Fruit fly (Drosophila melanogaster) whole organism, embryonic: ENCODE results near the gene CG33969.

Source experiments
- Antp ChIP-seq: fragments of 200-800 bp; sonication (Bioruptor generic); optimal IDR thresholded peaks from 3 replicates; lab custom pipeline; 2016; ENCODE audit warnings: missing biosample characterization, missing genetic modification characterization
- Awh ChIP-seq: fragments of 200-800 bp; sonication (Bioruptor generic); IDR thresholded peaks from 2 replicates; pipeline ENCODE4, ENCODE4 v1.3.6; 2022; ENCODE audit warnings: missing biosample characterization, missing genetic modification characterization
- CG1024 ChIP-seq: fragments of 200-800 bp; sonication (Bioruptor generic); IDR thresholded peaks from 2 replicates; pipeline ENCODE4 v1.3.6; 2022; ENCODE audit warnings: missing biosample characterization, missing genetic modification characterization
- CG11723 ChIP-seq: fragments of 200-800 bp; sonication (Bioruptor generic); optimal IDR thresholded peaks from 2 replicates; lab custom pipeline; 2017; ENCODE audit warnings: missing biosample characterization, mild to moderate bottlenecking, missing genetic modification characterization
- CG12236 ChIP-seq: fragments of 200-800 bp; sonication (Bioruptor generic); optimal IDR thresholded peaks from 2 replicates; lab custom pipeline; 2016; ENCODE audit warnings: missing biosample characterization, missing genetic modification characterization
- CG12659 ChIP-seq: fragments of 200-800 bp; sonication (Bioruptor generic); optimal IDR thresholded peaks from 3 replicates; lab custom pipeline; 2017; ENCODE audit warnings: mild to moderate bottlenecking, missing biosample characterization, missing genetic modification reagents, missing genetic modification characterization
- CG14050 ChIP-seq: fragments of 200-800 bp; sonication (Bioruptor generic); IDR thresholded peaks from 3 replicates; pipeline ENCODE4 v1.3.6; 2022; ENCODE audit warnings: missing biosample characterization, missing genetic modification characterization
- CG14667 ChIP-seq: fragments of 200-800 bp; sonication (Bioruptor generic); IDR thresholded peaks from 2 replicates; pipeline ENCODE4 v1.3.6; 2022; ENCODE audit warnings: missing biosample characterization, missing genetic modification characterization
- CG15479 ChIP-seq: fragments of 200-800 bp; sonication (Bioruptor generic); optimal IDR thresholded peaks from 3 replicates; lab custom pipeline; 2019; ENCODE audit warnings: missing biosample characterization, mild to moderate bottlenecking, missing genetic modification characterization, moderate library complexity
- CG16813 ChIP-seq: fragments of 200-800 bp; sonication (Bioruptor generic); IDR thresholded peaks from 3 replicates; pipeline ENCODE4 v1.3.6; 2022; ENCODE audit warnings: missing biosample characterization, missing genetic modification characterization; ENCODE audit not compliant: partially characterized antibody
- CG17186 ChIP-seq: fragments of 200-800 bp; sonication (Bioruptor generic); optimal IDR thresholded peaks from 3 replicates; lab custom pipeline; 2017; ENCODE audit warnings: missing biosample characterization, missing genetic modification reagents, missing genetic modification characterization
- CG17328 ChIP-seq: fragments of 200-800 bp; sonication (Bioruptor generic); IDR thresholded peaks from 2 replicates; pipeline ENCODE4 v1.3.6; 2022; ENCODE audit warnings: missing biosample characterization, missing genetic modification characterization
- CG17359 ChIP-seq: fragments of 200-800 bp; sonication (Bioruptor generic); optimal IDR thresholded peaks from 3 replicates; lab custom pipeline; 2018; ENCODE audit warnings: missing biosample characterization, mild to moderate bottlenecking, missing genetic modification characterization, moderate library complexity
- CG31224 ChIP-seq: fragments of 200-800 bp; sonication (Bioruptor generic); IDR thresholded peaks from 2 replicates; pipeline ENCODE4 v1.3.6; 2022; ENCODE audit warnings: missing biosample characterization, missing genetic modification characterization
- CG3281 ChIP-seq: fragments of 200-800 bp; sonication (Bioruptor generic); optimal IDR thresholded peaks from 3 replicates; lab custom pipeline; 2017; ENCODE audit warnings: missing biosample characterization, mild to moderate bottlenecking, missing genetic modification characterization
- CG33557 ChIP-seq: fragments of 200-800 bp; sonication (Bioruptor generic); optimal IDR thresholded peaks from 2 replicates; lab custom pipeline; 2019; ENCODE audit warnings: missing biosample characterization, mild to moderate bottlenecking, missing genetic modification characterization, moderate library complexity
- CG3407 ChIP-seq: fragments of 200-800 bp; sonication (Bioruptor generic); optimal IDR thresholded peaks from 2 replicates; lab custom pipeline; 2018; ENCODE audit warnings: missing biosample characterization, mild to moderate bottlenecking, missing genetic modification characterization
- CG4854 ChIP-seq: fragments of 200-800 bp; sonication (Bioruptor generic); optimal IDR thresholded peaks from 2 replicates; lab custom pipeline; 2016; ENCODE audit warnings: missing biosample characterization, missing genetic modification characterization, inconsistent platforms
- CG7357 ChIP-seq: fragments of 200-800 bp; sonication (Bioruptor generic); IDR thresholded peaks from 3 replicates; pipeline ENCODE4 v1.3.6; 2022; ENCODE audit warnings: missing biosample characterization, missing genetic modification characterization
- CG7556 ChIP-seq: fragments of 200-800 bp; sonication (Bioruptor generic); optimal IDR thresholded peaks from 2 replicates; lab custom pipeline; 2017; ENCODE audit warnings: missing biosample characterization, mild to moderate bottlenecking, missing genetic modification characterization
- CG8478 ChIP-seq: fragments of >200 bp; optimal IDR thresholded peaks from 2 replicates; lab custom pipeline; 2018
- CG9727 ChIP-seq: fragments of 200-800 bp; sonication (Bioruptor generic); optimal IDR thresholded peaks from 3 replicates; lab custom pipeline; 2017; ENCODE audit warnings: missing biosample characterization, mild to moderate bottlenecking, missing genetic modification characterization
- CkIIα-i1 ChIP-seq: fragments of 200-800 bp; sonication (Bioruptor generic); IDR thresholded peaks from 2 replicates; pipeline ENCODE4 v1.3.6; 2022; ENCODE audit warnings: missing biosample characterization, missing genetic modification characterization
- Dll ChIP-seq: fragments of 200-800 bp; sonication (Bioruptor generic); IDR thresholded peaks from 4 replicates; pipeline ENCODE4 v1.3.6; 2022; ENCODE audit warnings: missing biosample characterization, missing genetic modification characterization; ENCODE audit not compliant: partially characterized antibody
- Doc3 ChIP-seq: fragments of 200-800 bp; sonication (Bioruptor generic); IDR thresholded peaks from 3 replicates; pipeline ENCODE4 v1.3.6; 2022; ENCODE audit warnings: missing biosample characterization, missing genetic modification characterization; ENCODE audit not compliant: partially characterized antibody
- Dp ChIP-seq: fragments of 200-800 bp; sonication (Bioruptor generic); optimal IDR thresholded peaks from 2 replicates; lab custom pipeline; 2018; ENCODE audit warnings: missing biosample characterization, mild to moderate bottlenecking, missing genetic modification characterization, moderate library complexity
- Drgx ChIP-seq: fragments of 200-800 bp; sonication (Bioruptor generic); IDR thresholded peaks from 2 replicates; pipeline ENCODE4 v1.3.6; 2022; ENCODE audit warnings: missing biosample characterization, missing genetic modification characterization
- ERR ChIP-seq: fragments of 200-800 bp; sonication (Bioruptor generic); optimal IDR thresholded peaks from 2 replicates; lab custom pipeline; 2016; ENCODE audit warnings: missing biosample characterization, missing genetic modification characterization
- Ets65A ChIP-seq: fragments of 200-800 bp; sonication (Bioruptor generic); peaks from one replicate; lab custom pipeline; 2016; ENCODE audit warnings: missing biosample characterization, missing genetic modification characterization
- Hand ChIP-seq: fragments of 200-800 bp; sonication (Bioruptor generic); optimal IDR thresholded peaks from 2 replicates; lab custom pipeline; 2017; ENCODE audit warnings: mild to moderate bottlenecking, missing biosample characterization, missing genetic modification reagents, missing genetic modification characterization
- Meics ChIP-seq: fragments of 200-800 bp; sonication (Bioruptor generic); optimal IDR thresholded peaks from 2 replicates; lab custom pipeline; 2017; ENCODE audit warnings: missing biosample characterization, mild to moderate bottlenecking, missing genetic modification characterization
- Nf-YC ChIP-seq: fragments of 200-800 bp; optimal IDR thresholded peaks from 3 replicates; lab custom pipeline; 2019; ENCODE audit warnings: missing biosample characterization, mild to moderate bottlenecking, missing genetic modification characterization, moderate library complexity
- Opbp ChIP-seq: fragments of 200-800 bp; sonication (Bioruptor generic); IDR thresholded peaks from 3 replicates; pipeline ENCODE4 v1.3.6; 2022; ENCODE audit warnings: missing biosample characterization, missing genetic modification characterization; ENCODE audit not compliant: partially characterized antibody
- Ptx1 ChIP-seq: fragments of 200-800 bp; sonication (Bioruptor generic); IDR thresholded peaks from 2 replicates; pipeline ENCODE4 v1.3.6; 2022; ENCODE audit warnings: missing biosample characterization, missing genetic modification characterization
- Six4 ChIP-seq: fragments of 200-800 bp; sonication (Bioruptor generic); optimal IDR thresholded peaks from 2 replicates; lab custom pipeline; 2016; ENCODE audit warnings: missing biosample characterization, missing genetic modification characterization
- bcd ChIP-seq: fragments of 200-800 bp; sonication (Bioruptor generic); optimal IDR thresholded peaks from 2 replicates; lab custom pipeline; 2017; ENCODE audit warnings: missing biosample characterization, mild to moderate bottlenecking, missing genetic modification characterization
- chinmo ChIP-seq: fragments of 200-800 bp; sonication (Bioruptor generic); IDR thresholded peaks from 4 replicates; pipeline ENCODE4 v1.3.6; 2022; ENCODE audit warnings: missing biosample characterization, missing genetic modification characterization; ENCODE audit not compliant: partially characterized antibody
- dysf ChIP-seq: fragments of 200-800 bp; sonication (Bioruptor generic); IDR thresholded peaks from 3 replicates; pipeline ENCODE4 v1.3.6; 2022; ENCODE audit warnings: missing biosample characterization, missing genetic modification characterization
- ewg ChIP-seq: fragments of 200-800 bp; sonication (Bioruptor generic); optimal IDR thresholded peaks from 3 replicates; lab custom pipeline; 2017; ENCODE audit warnings: mild to moderate bottlenecking, missing biosample characterization, missing genetic modification reagents, missing genetic modification characterization
- ftz-f1 ChIP-seq: fragments of 200-800 bp; sonication (Bioruptor generic); optimal IDR thresholded peaks from 2 replicates; lab custom pipeline; 2016; ENCODE audit warnings: missing biosample characterization, missing genetic modification characterization
- kah ChIP-seq: fragments of 200-800 bp; sonication (Bioruptor generic); optimal IDR thresholded peaks from 2 replicates; lab custom pipeline; 2018; ENCODE audit warnings: missing biosample characterization, mild to moderate bottlenecking, missing genetic modification characterization
- mam ChIP-seq: fragments of 200-800 bp; sonication (Bioruptor generic); optimal IDR thresholded peaks from 3 replicates; lab custom pipeline; 2016; ENCODE audit warnings: missing biosample characterization, missing genetic modification characterization
- otp ChIP-seq: fragments of 200-800 bp; sonication (Bioruptor generic); IDR thresholded peaks from 3 replicates; pipeline ENCODE4, ENCODE4 v1.3.6; 2022; ENCODE audit warnings: missing biosample characterization, missing genetic modification characterization
- p53 ChIP-seq: fragments of 200-800 bp; sonication (Bioruptor generic); optimal IDR thresholded peaks from 2 replicates; lab custom pipeline; 2016; ENCODE audit warnings: missing biosample characterization, missing genetic modification characterization
- sens ChIP-seq: fragments of 200-800 bp; sonication (Bioruptor generic); peaks from one replicate; lab custom pipeline; 2016; ENCODE audit warnings: missing biosample characterization, missing genetic modification characterization
- shn ChIP-seq: fragments of 200-800 bp; sonication (Bioruptor generic); optimal IDR thresholded peaks from 3 replicates; lab custom pipeline; 2016; ENCODE audit warnings: missing biosample characterization, missing genetic modification characterization
- slou ChIP-seq: fragments of 200-800 bp; sonication (Bioruptor generic); optimal IDR thresholded peaks from 3 replicates; lab custom pipeline; 2016; ENCODE audit warnings: missing biosample characterization, missing genetic modification characterization
- sob ChIP-seq: fragments of 200-800 bp; sonication (Bioruptor generic); IDR thresholded peaks from 2 replicates; pipeline ENCODE4 v1.3.6; 2022; ENCODE audit warnings: missing biosample characterization, missing genetic modification characterization
- sqz ChIP-seq: fragments of 200-800 bp; sonication (Bioruptor generic); optimal IDR thresholded peaks from 3 replicates; lab custom pipeline; 2018; ENCODE audit warnings: missing biosample characterization, mild to moderate bottlenecking, missing genetic modification characterization
- tio ChIP-seq: fragments of 200-800 bp; sonication (Bioruptor generic); optimal IDR thresholded peaks from 2 replicates; lab custom pipeline; 2017; ENCODE audit warnings: missing biosample characterization, missing genetic modification characterization, inconsistent platforms
- ttk ChIP-seq: fragments of 200-800 bp; sonication (Bioruptor generic); IDR thresholded peaks from 2 replicates; pipeline ENCODE4 v2.1.2; 2022; ENCODE audit warnings: missing biosample characterization, missing genetic modification characterization

CG33969 gene

DNA sequence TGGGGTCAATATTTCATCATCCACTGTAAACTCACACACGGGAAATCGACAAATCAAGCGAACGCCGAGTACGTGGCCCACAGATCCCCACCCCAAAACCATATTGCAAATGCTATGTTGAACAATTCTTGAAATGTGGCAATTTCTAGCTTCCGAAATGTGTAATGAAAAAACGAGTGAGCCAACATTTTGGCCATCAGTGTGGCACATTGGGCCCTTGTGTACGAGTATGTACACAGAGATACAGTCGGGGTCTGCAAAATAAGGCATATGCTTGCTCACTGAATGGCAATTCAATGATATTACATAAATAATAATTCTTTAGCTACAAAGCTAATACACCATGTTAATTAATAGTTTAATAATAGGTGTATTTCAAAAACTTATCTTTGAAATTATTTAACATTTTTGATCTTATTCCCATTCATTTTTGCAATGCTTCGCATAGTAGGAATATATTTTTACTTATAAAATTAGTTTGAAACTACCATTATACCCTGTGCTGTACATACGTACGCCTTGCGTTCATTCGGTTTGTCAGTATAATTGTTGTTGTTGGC, 6.3 kb upstream of the CG33969 start (continued):
- TF ChIP-seq CG17328 (GFP tag; lab: Robert Waterston, UW), result peak; percentile 58
- TF ChIP-seq kah (GFP tag; lab: Kevin White, UChicago), result peak; percentile 70
- peak; percentile 87 for TF ChIP-seq bcd (GFP tag; lab: Kevin White, UChicago)
- TF ChIP-seq sqz (GFP tag; lab: Kevin White, UChicago), result peak; percentile 76
- TF ChIP-seq otp (GFP tag; lab: Robert Waterston, UW), result peak; percentile 74; the same call in 1 of the 3 replicates
- TF ChIP-seq Dp (GFP tag; lab: Kevin White, UChicago), result peak; percentile 3
- TF ChIP-seq CG4854 (GFP tag; lab: Kevin White, UChicago), result peak; percentile 75
- TF ChIP-seq dysf (GFP tag; lab: Robert Waterston, UW), result peak; percentile 92
- no peak for TF ChIP-seq ftz-f1
- peak; percentile 72 for TF ChIP-seq CG7357 (GFP tag; lab: Robert Waterston, UW)
- TF ChIP-seq Opbp (GFP tag; lab: Robert Waterston, UW), result no peak
- TF ChIP-seq CG15479 (GFP tag; lab: Kevin White, UChicago), result peak; percentile 7
- peak; percentile 80 for TF ChIP-seq CG11723 (GFP tag; lab: Kevin White, UChicago)
- peak; percentile 80 for TF ChIP-seq Six4 (GFP tag; lab: Kevin White, UChicago)
- TF ChIP-seq Nf-YC (tag; lab: Kevin White, UChicago), result peak; percentile 82
- no peak for TF ChIP-seq CkIIα-i1 (GFP tag; lab: Robert Waterston, UW)
- peak; percentile 66 for TF ChIP-seq ttk (GFP tag; lab: Robert Waterston, UW)
- peak; percentile 89 for TF ChIP-seq Meics
- peak; percentile 88 for TF ChIP-seq CG9727 (GFP tag; lab: Kevin White, UChicago)
- TF ChIP-seq CG7556 (GFP tag; lab: Kevin White, UChicago), result peak; percentile 89
- TF ChIP-seq Ets65A (GFP tag; lab: Kevin White, UChicago), result peak; percentile 92
- no peak for TF ChIP-seq Dll (GFP tag; lab: Robert Waterston, UW)
- no peak for TF ChIP-seq CG8478 (lab: Kevin White, UChicago)
- TF ChIP-seq sens (GFP tag; lab: Kevin White, UChicago), result peak; percentile 95
- TF ChIP-seq shn (GFP tag; lab: Kevin White, UChicago), result peak; percentile 69
- TF ChIP-seq Drgx, result peak; percentile 92
- peak; percentile 92 for TF ChIP-seq Ptx1 (GFP tag; lab: Robert Waterston, UW)
- peak; percentile 63 for TF ChIP-seq CG33557
- no peak for TF ChIP-seq chinmo (GFP tag; lab: Robert Waterston, UW)
- peak; percentile 62 for TF ChIP-seq ERR (GFP tag; lab: Kevin White, UChicago)
- TF ChIP-seq Awh, result peak; percentile 84
- 0 out of 2 replicates have a peak, but pooled peaks have one; percentile 50 for TF ChIP-seq CG1024 (GFP tag; lab: Robert Waterston, UW)
- TF ChIP-seq tio (GFP tag; lab: Kevin White, UChicago), result peak; percentile 91
- TF ChIP-seq ewg (GFP tag; lab: Kevin White, UChicago), result peak; percentile 76
- peak; percentile 86 for TF ChIP-seq mam (GFP tag; lab: Kevin White, UChicago)
- peak; percentile 77 for TF ChIP-seq Antp
- TF ChIP-seq CG3281 (GFP tag; lab: Kevin White, UChicago), result peak; percentile 87
- peak; percentile 86 for TF ChIP-seq sob (GFP tag; lab: Robert Waterston, UW)
- peak; percentile 76 for TF ChIP-seq CG14050 (GFP tag; lab: Robert Waterston, UW)
- peak; percentile 74 for TF ChIP-seq CG14667 (GFP tag; lab: Robert Waterston, UW)
- peak; percentile 93 for TF ChIP-seq CG12659
- peak; percentile 15 for TF ChIP-seq CG12236 (GFP tag; lab: Kevin White, UChicago)
- peak; percentile 29 for TF ChIP-seq CG17186 (GFP tag; lab: Kevin White, UChicago)
- peak; percentile 84 for TF ChIP-seq Hand
- peak; percentile 93 for TF ChIP-seq CG17359
- no peak for TF ChIP-seq p53 (GFP tag; lab: Kevin White, UChicago)
- TF ChIP-seq CG31224 (GFP tag; lab: Robert Waterston, UW), result peak; percentile 68
- TF ChIP-seq CG16813 (GFP tag; lab: Robert Waterston, UW), result no peak
- no peak for TF ChIP-seq Doc3 (GFP tag; lab: Robert Waterston, UW)
- TF ChIP-seq CG3407 (GFP tag; lab: Kevin White, UChicago), result peak; percentile 65
- TF ChIP-seq slou, result peak; percentile 82
